Fruit fly (Drosophila melanogaster) Kc167 (cell line): ENCODE measurements around the gene CG7164.

ENCODE experiments used
- Sin3A ChIP-seq: fragments of >200 bp; optimal IDR thresholded peaks from 2 replicates; lab custom pipeline; 2018; ENCODE audit warnings: missing external identifiers
- h ChIP-seq: fragments of >200 bp; optimal IDR thresholded peaks from 3 replicates; lab custom pipeline; 2018; ENCODE audit warnings: missing external identifiers
- insv ChIP-seq: fragments of >200 bp; optimal IDR thresholded peaks from 3 replicates; lab custom pipeline; 2018; ENCODE audit warnings: missing external identifiers
- psq ChIP-seq: fragments of >200 bp; optimal IDR thresholded peaks from 2 replicates; lab custom pipeline; 2017; ENCODE audit warnings: missing external identifiers
- ttk ChIP-seq: sonication (Bioruptor generic); optimal IDR thresholded peaks from 2 replicates; lab custom pipeline; 2017; ENCODE audit warnings: missing external identifiers

- no peak for TF ChIP-seq Sin3A (lab: Kevin White, UChicago)
- no peak for TF ChIP-seq h (lab: Kevin White, UChicago)
- no peak for TF ChIP-seq ttk (lab: Kevin White, UChicago)
- no peak for TF ChIP-seq psq (lab: Kevin White, UChicago)
- TF ChIP-seq insv (lab: Kevin White, UChicago), result no peak
These were observed 29.3 kb downstream of the CG7164 start, which contains the start of gene Cdc14 for dm6 chr2L:7810519-7810918.
